Fruit fly (Drosophila melanogaster) whole organism, larva: ENCODE measurements around the gene CG31862.

Experiments
- noc ChIP-seq: fragments of 200-800 bp; sonication (Bioruptor generic); optimal IDR thresholded peaks from 3 replicates; lab custom pipeline; 2019; ENCODE audit warnings: missing biosample characterization, mild to moderate bottlenecking, missing genetic modification characterization, moderate library complexity

CG31862 gene

DNA sequence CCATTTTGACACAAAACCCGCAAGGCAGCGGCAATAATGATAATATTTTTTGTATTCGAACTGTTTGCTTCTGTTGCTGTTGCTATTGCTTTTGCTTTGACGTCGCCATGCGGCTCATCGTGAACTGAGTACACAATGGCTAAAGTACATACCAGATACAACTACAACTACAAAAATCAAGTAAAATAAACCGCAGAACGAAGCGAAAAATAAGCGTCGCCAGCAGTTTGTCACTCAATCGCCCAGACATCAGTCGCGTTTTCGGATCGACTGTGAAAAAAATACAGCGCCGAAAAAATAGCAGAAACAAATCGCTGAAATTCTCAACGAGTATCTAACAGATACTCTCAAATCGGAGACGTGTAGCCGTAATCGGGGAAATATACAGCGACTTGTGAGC is 31.0 kb downstream of the CG31862 start:
- no peak for TF ChIP-seq noc (tag; lab: Kevin White, UChicago)

- TF ChIP-seq noc (tag; lab: Kevin White, UChicago) = no peak
Observed at dm6 chr2L:12371740-12372139, 33.1 kb downstream of the CG31862 start.

DNA sequence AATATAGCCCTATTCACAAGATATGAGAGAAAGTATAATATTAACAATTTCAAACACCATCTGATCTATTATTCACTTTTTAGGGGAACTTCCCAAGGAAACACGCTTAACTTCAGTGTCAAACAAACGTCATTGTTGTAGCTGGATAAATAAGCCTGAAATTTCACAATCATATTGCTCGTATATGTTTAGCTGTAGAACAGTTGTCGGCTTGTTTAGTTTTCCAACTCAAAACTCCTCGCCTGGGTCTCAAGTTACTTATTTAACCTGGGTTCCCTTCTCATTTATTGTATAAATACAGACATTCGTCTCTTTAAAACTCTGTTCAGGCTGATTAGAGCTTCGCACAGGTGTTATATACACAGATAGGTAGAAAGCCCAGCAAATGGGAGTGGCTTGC is 33.8 kb downstream of the CG31862 start:
- peak; percentile 15 for TF ChIP-seq noc (tag; lab: Kevin White, UChicago)

dm6 chr2L:12373559-12373958 is 34.9 kb downstream of the CG31862 start:
- TF ChIP-seq noc (tag; lab: Kevin White, UChicago) = no peak

DNA sequence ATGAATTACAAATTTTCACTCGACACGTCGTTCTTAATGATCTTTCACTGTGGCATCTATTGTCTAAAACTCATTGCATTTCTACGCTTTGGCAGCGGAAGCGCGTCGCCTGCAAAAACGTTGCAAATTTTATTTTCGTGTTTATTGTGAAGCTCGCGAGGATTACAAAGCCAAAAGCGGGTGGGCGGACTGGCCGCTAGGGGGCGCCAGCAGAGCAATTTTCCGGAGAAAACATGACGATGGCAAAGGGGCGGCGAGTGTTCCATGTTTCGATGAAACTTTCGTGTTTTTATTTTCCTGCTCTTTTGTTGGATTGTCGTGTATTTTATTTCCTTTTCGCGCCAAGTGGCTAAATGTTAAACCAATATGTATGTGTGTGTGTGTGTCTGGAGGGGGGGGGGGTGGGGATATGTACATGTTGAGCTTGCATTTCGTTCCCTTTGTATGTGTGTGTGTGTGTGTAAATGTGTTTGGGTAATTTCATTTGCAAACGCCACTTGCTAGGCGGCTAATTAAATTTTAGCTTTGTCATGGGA is 36.0 kb downstream of the CG31862 start:
- no peak for TF ChIP-seq noc (tag; lab: Kevin White, UChicago)
